Worm (Caenorhabditis elegans) whole organism, L1 larva: ENCODE measurements around the gene clec-49.

Experiments
- C04F5.9 ChIP-seq: sonication (generic microtip); optimal IDR thresholded peaks from 2 replicates; lab custom pipeline; 2016; ENCODE audit warnings: missing genetic modification characterization, missing compliant biosample characterization
- C34B4.2 ChIP-seq: sonication (generic microtip); optimal IDR thresholded peaks from 2 replicates; lab custom pipeline; 2017; ENCODE audit warnings: mild to moderate bottlenecking, missing genetic modification characterization, missing compliant biosample characterization
- F16B12.6 ChIP-seq: fragments of 150-350 bp; optimal IDR thresholded peaks from 2 replicates; lab custom pipeline; 2014; ENCODE audit warnings: missing biosample characterization, missing genetic modification characterization
- Y116A8C.19 ChIP-seq: sonication (generic microtip); optimal IDR thresholded peaks from 2 replicates; lab custom pipeline; 2016; ENCODE audit warnings: missing compliant biosample characterization, missing genetic modification characterization, borderline replicate concordance
- aly-2 ChIP-seq: fragments of 150-350 bp; optimal IDR thresholded peaks from 2 replicates; lab custom pipeline; 2014; ENCODE audit warnings: missing biosample characterization, missing genetic modification characterization
- blmp-1 ChIP-seq: fragments of 150-350 bp; optimal IDR thresholded peaks from 2 replicates; lab custom pipeline; 2014; ENCODE audit warnings: missing biosample characterization, missing genetic modification characterization
- ceh-90 ChIP-seq: sonication (generic microtip); optimal IDR thresholded peaks from 2 replicates; lab custom pipeline; 2016; ENCODE audit warnings: missing genetic modification characterization, missing compliant biosample characterization
- ces-1 ChIP-seq: fragments of 150-350 bp; optimal IDR thresholded peaks from 2 replicates; lab custom pipeline; 2014; ENCODE audit warnings: missing biosample characterization, missing genetic modification reagents, missing genetic modification characterization
- dpl-1 ChIP-seq, 3 experiments: fragments of 150-350 bp in 2 of 3; sonication (generic microtip) in 1 of 3; optimal IDR thresholded peaks; 2 replicates each; lab custom pipeline; 2014 to 2017; ENCODE audit warnings: missing biosample characterization in 3 of 3, missing genetic modification characterization in 3 of 3, missing genetic modification reagents in 3 of 3
- dsc-1 ChIP-seq: sonication (generic microtip); optimal IDR thresholded peaks from 2 replicates; lab custom pipeline; 2016; ENCODE audit warnings: mild to moderate bottlenecking, missing genetic modification characterization, missing compliant biosample characterization
- efl-3 ChIP-seq: fragments of 200-800 bp; sonication (Bioruptor generic); optimal IDR thresholded peaks from 2 replicates; lab custom pipeline; 2018; ENCODE audit warnings: mild to moderate bottlenecking, missing genetic modification characterization, missing compliant biosample characterization
- egl-13 ChIP-seq: sonication (generic microtip); optimal IDR thresholded peaks from 2 replicates; lab custom pipeline; 2016; ENCODE audit warnings: missing genotype, missing genetic modification reagents, missing genetic modification characterization, missing compliant biosample characterization
- ets-5 ChIP-seq: fragments of 200-800 bp; sonication (Bioruptor generic); IDR thresholded peaks from 2 replicates; pipeline ENCODE4 v1.3.6; 2022; ENCODE audit warnings: missing genetic modification characterization, missing compliant biosample characterization
- fkh-10 ChIP-seq: sonication (generic microtip); optimal IDR thresholded peaks from 2 replicates; lab custom pipeline; 2017; ENCODE audit warnings: missing biosample characterization, missing genetic modification reagents, missing genetic modification characterization
- fkh-8 ChIP-seq: sonication (generic microtip); optimal IDR thresholded peaks from 2 replicates; lab custom pipeline; 2016; ENCODE audit warnings: mild to moderate bottlenecking, missing genetic modification characterization, missing compliant biosample characterization
- fos-1 ChIP-seq: fragments of 150-350 bp; optimal IDR thresholded peaks from 2 replicates; lab custom pipeline; 2014; ENCODE audit warnings: missing biosample characterization, missing genetic modification characterization
- grh-1 ChIP-seq: fragments of 200-800 bp; sonication (Bioruptor generic); IDR thresholded peaks from 2 replicates; pipeline ENCODE4 v1.3.6; 2022; ENCODE audit warnings: missing genetic modification reagents, missing genetic modification characterization, missing compliant biosample characterization
- irx-1 ChIP-seq: sonication (generic microtip); optimal IDR thresholded peaks from 2 replicates; lab custom pipeline; 2016; ENCODE audit warnings: missing genetic modification characterization, missing compliant biosample characterization
- isw-1 ChIP-seq: fragments of 200-800 bp; sonication (Bioruptor generic); IDR thresholded peaks from 2 replicates; pipeline ENCODE4 v1.3.6; 2022; ENCODE audit warnings: missing genetic modification characterization, missing compliant biosample characterization
- jun-1 ChIP-seq: fragments of 150-350 bp; optimal IDR thresholded peaks from 2 replicates; lab custom pipeline; 2014; ENCODE audit warnings: missing biosample characterization, missing genetic modification reagents, missing genetic modification characterization
- lin-13 ChIP-seq: fragments of 150-350 bp; optimal IDR thresholded peaks from 2 replicates; lab custom pipeline; 2014; ENCODE audit warnings: missing biosample characterization, missing genetic modification reagents, missing genetic modification characterization
- lin-35 ChIP-seq, 2 experiments: fragments of 150-350 bp; optimal IDR thresholded peaks; 2 replicates each; lab custom pipeline; 2014; ENCODE audit warnings: missing biosample characterization in 2 of 2, missing genetic modification characterization in 2 of 2, missing genetic modification reagents in 2 of 2
- mab-9 ChIP-seq: fragments of 200-800 bp; sonication (Bioruptor generic); IDR thresholded peaks from 2 replicates; pipeline ENCODE4 v1.3.6; 2022; ENCODE audit warnings: missing genetic modification reagents, missing genetic modification characterization, missing compliant biosample characterization
- mef-2 ChIP-seq: fragments of 150-350 bp; optimal IDR thresholded peaks from 2 replicates; lab custom pipeline; 2014; ENCODE audit warnings: missing biosample characterization, missing genetic modification characterization
- mep-1 ChIP-seq: fragments of 150-350 bp; optimal IDR thresholded peaks from 2 replicates; lab custom pipeline; 2014; ENCODE audit warnings: missing biosample characterization, missing genetic modification characterization
- nhr-11 ChIP-seq: fragments of 150-350 bp; optimal IDR thresholded peaks from 2 replicates; lab custom pipeline; 2014; ENCODE audit warnings: missing biosample characterization, missing genetic modification characterization
- nhr-237 ChIP-seq: fragments of 150-350 bp; optimal IDR thresholded peaks from 2 replicates; lab custom pipeline; 2014; ENCODE audit warnings: missing biosample characterization, missing genetic modification characterization
- nhr-28 ChIP-seq: fragments of 150-350 bp; optimal IDR thresholded peaks from 2 replicates; lab custom pipeline; 2014; ENCODE audit warnings: missing biosample characterization, missing genetic modification characterization
- nhr-47 ChIP-seq: sonication (generic microtip); optimal IDR thresholded peaks from 2 replicates; lab custom pipeline; 2016; ENCODE audit warnings: mild to moderate bottlenecking, missing genetic modification characterization, moderate library complexity, missing compliant biosample characterization
- nhr-76 ChIP-seq: sonication (generic microtip); optimal IDR thresholded peaks from 2 replicates; lab custom pipeline; 2017; ENCODE audit warnings: missing biosample characterization, missing genetic modification characterization
- nhr-90 ChIP-seq: sonication (generic microtip); optimal IDR thresholded peaks from 2 replicates; lab custom pipeline; 2016; ENCODE audit warnings: mild to moderate bottlenecking, missing genetic modification characterization, missing compliant biosample characterization; ENCODE audit not compliant: poor library complexity
- pax-3 ChIP-seq: fragments of 200-800 bp; sonication (Bioruptor generic); optimal IDR thresholded peaks from 2 replicates; lab custom pipeline; 2018; ENCODE audit warnings: mild to moderate bottlenecking, missing genetic modification characterization, moderate library complexity, missing compliant biosample characterization
- pqm-1 ChIP-seq: sonication (generic microtip); optimal IDR thresholded peaks from 3 replicates; lab custom pipeline; 2017; ENCODE audit warnings: missing biosample characterization, missing genetic modification characterization
- sptf-1 ChIP-seq: fragments of 150-350 bp; optimal IDR thresholded peaks from 2 replicates; lab custom pipeline; 2014; ENCODE audit warnings: missing biosample characterization, missing genetic modification characterization
- sup-37 ChIP-seq: fragments of 200-800 bp; sonication (Bioruptor generic); optimal IDR thresholded peaks from 2 replicates; lab custom pipeline; 2018; ENCODE audit warnings: mild to moderate bottlenecking, missing genetic modification characterization, missing compliant biosample characterization
- swsn-7 ChIP-seq: sonication (generic microtip); optimal IDR thresholded peaks from 2 replicates; lab custom pipeline; 2016; ENCODE audit warnings: missing genetic modification characterization, missing compliant biosample characterization
- tlp-1 ChIP-seq: fragments of 150-350 bp; optimal IDR thresholded peaks from 2 replicates; lab custom pipeline; 2014; ENCODE audit warnings: missing biosample characterization, missing genetic modification characterization
- unc-130 ChIP-seq: fragments of 150-350 bp; optimal IDR thresholded peaks from 2 replicates; lab custom pipeline; 2017; ENCODE audit warnings: missing biosample characterization, missing genetic modification characterization, inconsistent platforms
- unc-30 ChIP-seq: sonication (generic microtip); optimal IDR thresholded peaks from 2 replicates; lab custom pipeline; 2017; ENCODE audit warnings: missing biosample characterization, missing genetic modification characterization
- unc-98 ChIP-seq: fragments of 200-800 bp; sonication (Bioruptor generic); IDR thresholded peaks from 2 replicates; pipeline ENCODE4 v1.3.6; 2022; ENCODE audit warnings: missing genetic modification characterization, missing compliant biosample characterization
- zag-1 ChIP-seq: fragments of 150-350 bp; optimal IDR thresholded peaks from 2 replicates; lab custom pipeline; 2014; ENCODE audit warnings: missing biosample characterization, missing genetic modification characterization
- ztf-4 ChIP-seq: fragments of 150-350 bp; optimal IDR thresholded peaks from 2 replicates; lab custom pipeline; 2014; ENCODE audit warnings: missing biosample characterization, missing genetic modification characterization

clec-49 gene

DNA sequence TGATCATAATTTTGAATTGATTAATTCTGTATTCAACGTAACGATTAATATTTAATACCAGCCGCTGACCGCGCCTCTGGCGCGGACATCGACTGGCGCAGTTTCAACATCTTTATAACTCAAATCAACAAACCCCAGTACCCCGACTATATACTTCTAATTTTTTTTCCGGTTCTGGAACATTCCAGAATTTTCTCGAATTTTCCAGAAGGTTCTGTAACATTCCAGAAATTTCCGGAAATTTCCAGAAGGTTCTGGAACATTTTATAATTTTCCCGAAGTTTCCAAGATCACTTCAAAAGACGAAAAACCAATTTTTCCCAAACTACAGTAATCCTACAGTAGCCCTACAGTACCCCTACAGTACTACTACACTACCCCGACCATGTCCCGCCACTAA is 28.2 kb upstream of the clec-49 start:
- TF ChIP-seq fos-1 (tag; lab: Kevin White, UChicago) (no peak), lin-13 (no peak), unc-30 (tag; lab: Kevin White, UChicago) (no peak), egl-13 (tag; lab: Kevin White, UChicago) (no peak), nhr-237 (tag; lab: Kevin White, UChicago) (no peak), mab-9 (GFP tag; lab: Robert Waterston, UW) (no peak), C34B4.2 (tag; lab: Kevin White, UChicago) (no peak), aly-2 (tag; lab: Kevin White, UChicago) (no peak), mef-2 (no peak), swsn-7 (no peak), jun-1 (no peak), nhr-47 (tag; lab: Kevin White, UChicago) (no peak), nhr-11 (no peak), pax-3 (tag; lab: Kevin White, UChicago) (no peak), ets-5 (GFP tag; lab: Robert Waterston, UW) (no peak), ces-1 (GFP tag; lab: Kevin White, UChicago) (no peak), dsc-1 (tag; lab: Kevin White, UChicago) (no peak)
- TF ChIP-seq, all 84 proteins: peak for 0

DNA sequence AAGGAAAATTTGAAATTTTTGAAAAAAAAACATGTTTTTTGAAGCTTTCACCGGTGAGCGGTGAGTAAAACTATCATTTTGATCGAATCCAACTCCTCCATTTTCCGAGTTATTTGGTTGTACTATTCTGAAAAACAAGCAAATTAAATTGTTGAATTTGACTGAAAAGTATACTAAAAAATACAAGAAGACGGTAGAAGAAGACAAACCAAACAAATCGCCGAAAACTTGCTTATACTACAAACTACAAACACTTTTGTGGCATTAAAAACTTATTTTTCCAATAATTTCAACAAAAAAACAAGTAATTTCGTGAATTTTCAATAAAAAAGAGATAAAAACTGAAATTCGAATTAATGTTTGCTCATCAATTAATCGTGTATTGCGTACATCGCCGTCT is 27.6 kb upstream of the clec-49 start, which contains the start of gene fbxa-194:
Gene fbxa-194, minus strand, starts transcription at position 101 of the 400 bp plus-strand sequence.
- no peak for TF ChIP-seq irx-1 (tag; lab: Kevin White, UChicago)
- no peak for TF ChIP-seq isw-1 (GFP tag; lab: Robert Waterston, UW)
- TF ChIP-seq tlp-1 (tag; lab: Kevin White, UChicago) = no peak
- no peak for TF ChIP-seq F16B12.6 (tag; lab: Kevin White, UChicago)
- TF ChIP-seq nhr-47 (tag; lab: Kevin White, UChicago) = no peak
- TF ChIP-seq mep-1 (tag; lab: Kevin White, UChicago) = no peak
- TF ChIP-seq pqm-1 = no peak
- no peak for TF ChIP-seq nhr-28

DNA sequence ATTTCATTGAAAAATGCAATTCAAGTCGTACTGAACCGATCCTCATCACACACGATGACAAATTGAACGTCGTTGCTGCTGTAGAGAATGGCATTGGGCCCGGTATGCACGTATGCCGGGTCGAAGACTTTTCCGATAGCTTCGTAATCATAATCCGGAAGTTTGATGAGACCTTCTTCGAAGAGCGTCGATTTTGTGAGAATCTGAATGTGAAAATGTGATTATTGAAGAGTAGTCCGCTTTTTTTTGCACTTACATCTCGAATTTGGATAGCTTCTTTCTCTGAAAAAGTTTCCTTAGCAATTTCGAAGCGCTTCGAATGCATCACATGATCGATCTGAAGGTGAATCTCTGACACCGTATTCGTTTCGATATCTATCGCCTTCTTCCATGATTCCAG is 26.2 kb upstream of the clec-49 start, which contains the start of gene fbxa-118:
Gene fbxa-118, minus strand, starts transcription at position 101 of the 400 bp plus-strand sequence.
- TF ChIP-seq nhr-76 (tag; lab: Kevin White, UChicago) (no peak), nhr-90 (tag; lab: Kevin White, UChicago) (no peak), blmp-1 (tag; lab: Kevin White, UChicago) (no peak), zag-1 (tag; lab: Kevin White, UChicago) (no peak), ces-1 (GFP tag; lab: Kevin White, UChicago) (no peak), unc-130 (tag; lab: Kevin White, UChicago) (no peak), dpl-1 (GFP tag; optimal IDR thresholded peaks at IDR 0.05; lab: Kevin White, UChicago) (no peak), sup-37 (GFP tag; lab: Kevin White, UChicago) (no peak), efl-3 (GFP tag; lab: Kevin White, UChicago) (no peak), lin-13 (no peak), unc-98 (GFP tag; lab: Robert Waterston, UW) (no peak), tlp-1 (tag; lab: Kevin White, UChicago) (no peak), unc-30 (tag; lab: Kevin White, UChicago) (no peak), C04F5.9 (tag; lab: Kevin White, UChicago) (no peak), lin-35 (GFP tag; optimal IDR thresholded peaks at IDR 0.05; lab: Kevin White, UChicago) (no peak)

DNA sequence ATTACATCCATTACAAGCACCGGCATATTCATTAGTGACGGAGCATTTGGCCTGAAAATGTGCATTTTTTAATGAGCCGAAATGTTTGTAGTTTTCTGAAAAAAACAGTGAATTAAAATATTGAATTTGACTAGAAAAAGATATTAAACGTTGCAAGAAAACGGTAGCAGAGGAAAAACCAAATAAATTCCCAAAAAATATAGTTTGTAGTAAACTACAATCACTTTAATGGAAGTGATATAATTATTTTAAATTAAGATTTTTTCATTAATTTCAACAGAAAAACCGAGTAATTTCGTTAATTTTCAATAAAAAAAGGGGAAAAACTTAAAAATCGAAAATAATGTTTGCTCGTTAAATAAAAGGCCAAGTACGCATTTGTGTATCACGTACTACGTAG is 20.6 kb upstream of the clec-49 start, which contains the start of gene M162.15:
Gene M162.15, minus strand, starts transcription at position 101 of the 400 bp plus-strand sequence.
- TF ChIP-seq nhr-11 (no peak), fkh-8 (tag; lab: Kevin White, UChicago) (no peak), mab-9 (GFP tag; lab: Robert Waterston, UW) (no peak), ceh-90 (tag; lab: Kevin White, UChicago) (no peak), ztf-4 (no peak), isw-1 (GFP tag; lab: Robert Waterston, UW) (no peak), sptf-1 (no peak), Y116A8C.19 (tag; lab: Kevin White, UChicago) (no peak), fkh-10 (GFP tag; lab: Kevin White, UChicago) (no peak), aly-2 (tag; lab: Kevin White, UChicago) (no peak), grh-1 (GFP tag; lab: Robert Waterston, UW) (no peak)
